Fruit fly (Drosophila melanogaster) whole organism, wandering third instar larva: ENCODE measurements around the gene Gr22d.

ENCODE experiments used
- CG32264 ChIP-seq: fragments of 200-800 bp; sonication (Bioruptor generic); optimal IDR thresholded peaks from 2 replicates; lab custom pipeline; 2016; ENCODE audit warnings: missing biosample characterization, missing genetic modification characterization
- CG9705 ChIP-seq: fragments of 200-800 bp; sonication (Bioruptor generic); optimal IDR thresholded peaks from 2 replicates; lab custom pipeline; 2018; ENCODE audit warnings: missing biosample characterization, mild to moderate bottlenecking, missing genetic modification characterization
- CrebA ChIP-seq: fragments of 200-800 bp; sonication (Bioruptor generic); optimal IDR thresholded peaks from 2 replicates; lab custom pipeline; 2016; ENCODE audit warnings: missing biosample characterization, mild to moderate bottlenecking, missing genetic modification characterization, borderline replicate concordance
- Dfd ChIP-seq: fragments of >200 bp; optimal IDR thresholded peaks from 2 replicates; lab custom pipeline; 2017; ENCODE audit warnings: missing biosample characterization, missing genetic modification characterization
- Dif ChIP-seq: fragments of 200-275, 200-300 bp; sonication (Bioruptor generic); optimal IDR thresholded peaks from 2 replicates; lab custom pipeline; 2018; ENCODE audit warnings: missing biosample characterization, missing genetic modification characterization; ENCODE audit not compliant: partially characterized antibody
- GATAd ChIP-seq: sonication (Bioruptor generic); optimal IDR thresholded peaks from 2 replicates; lab custom pipeline; 2016; ENCODE audit warnings: missing biosample characterization, missing genetic modification characterization
- Hnf4 ChIP-seq: fragments of 200-800 bp; sonication (Bioruptor generic); optimal IDR thresholded peaks from 2 replicates; lab custom pipeline; 2016; ENCODE audit warnings: missing biosample characterization, mild to moderate bottlenecking, missing genetic modification characterization
- Hr78 ChIP-seq: fragments of >200 bp; optimal IDR thresholded peaks from 2 replicates; lab custom pipeline; 2017; ENCODE audit warnings: missing biosample characterization, missing genetic modification characterization
- Hr83 ChIP-seq: fragments of 200-300 bp; sonication (Bioruptor generic); optimal IDR thresholded peaks from 2 replicates; lab custom pipeline; 2016; ENCODE audit warnings: missing biosample characterization, mild to moderate bottlenecking, missing genetic modification characterization, moderate library complexity; ENCODE audit not compliant: poor library complexity, severe bottlenecking
- Jra ChIP-seq: sonication (Bioruptor generic); optimal IDR thresholded peaks from 2 replicates; lab custom pipeline; 2016; ENCODE audit warnings: missing biosample characterization, missing genetic modification characterization
- Mio ChIP-seq: sonication (Bioruptor generic); optimal IDR thresholded peaks from 2 replicates; lab custom pipeline; 2016; ENCODE audit warnings: missing biosample characterization, missing genetic modification characterization
- N ChIP-seq: fragments of >200 bp; optimal IDR thresholded peaks from 2 replicates; lab custom pipeline; 2018; ENCODE audit warnings: missing biosample characterization, missing external identifiers, missing genetic modification characterization
- OdsH ChIP-seq: fragments of 200-800 bp; sonication (Bioruptor generic); optimal IDR thresholded peaks from 2 replicates; lab custom pipeline; 2016; ENCODE audit warnings: missing biosample characterization, mild to moderate bottlenecking, missing genetic modification characterization
- Rel ChIP-seq, 2 experiments: fragments of 200-800 bp; sonication (Bioruptor generic) in 1 of 2; optimal IDR thresholded peaks; 2 replicates in 1 of 2; 3 replicates in 1 of 2; lab custom pipeline; 2016 to 2019; ENCODE audit warnings: mild to moderate bottlenecking in 2 of 2, missing biosample characterization in 2 of 2, missing genetic modification characterization in 2 of 2, moderate library complexity in 1 of 2
- Sp1 ChIP-seq: fragments of 200-800 bp; sonication (Bioruptor generic); optimal IDR thresholded peaks from 3 replicates; lab custom pipeline; 2019; ENCODE audit warnings: missing biosample characterization, mild to moderate bottlenecking, missing genetic modification characterization, moderate library complexity
- Vsx2 ChIP-seq: fragments of 200-300, 225-300 bp; sonication (Bioruptor generic); optimal IDR thresholded peaks from 2 replicates; lab custom pipeline; 2018; ENCODE audit warnings: missing biosample characterization, missing genetic modification characterization; ENCODE audit not compliant: partially characterized antibody
- dl ChIP-seq, 2 experiments: fragments of 175-275, 200-275 bp in 1 of 2; fragments of 200-275 bp in 1 of 2; sonication (Bioruptor generic); optimal IDR thresholded peaks; lab custom pipeline; 2018; ENCODE audit warnings: mild to moderate bottlenecking in 2 of 2, missing biosample characterization in 2 of 2, missing genetic modification characterization in 2 of 2, moderate library complexity in 2 of 2; ENCODE audit not compliant: partially characterized antibody in 2 of 2, insufficient read depth in 1 of 2
- dsf ChIP-seq: sonication (Bioruptor generic); optimal IDR thresholded peaks from 2 replicates; lab custom pipeline; 2016; ENCODE audit warnings: missing biosample characterization, missing genetic modification characterization, borderline replicate concordance
- ey ChIP-seq: fragments of 200-800 bp; sonication (Bioruptor generic); optimal IDR thresholded peaks from 2 replicates; lab custom pipeline; 2016; ENCODE audit warnings: missing biosample characterization, missing genetic modification characterization
- foxo ChIP-seq, 2 experiments: fragments of 200-800 bp; sonication (Bioruptor generic); optimal IDR thresholded peaks; 2 replicates in 1 of 2; 3 replicates in 1 of 2; lab custom pipeline; 2016 to 2017; ENCODE audit warnings: missing biosample characterization in 2 of 2, missing genetic modification characterization in 2 of 2
- fru ChIP-seq: fragments of 200-800 bp; sonication (Bioruptor generic); optimal IDR thresholded peaks from 3 replicates; lab custom pipeline; 2016; ENCODE audit warnings: missing biosample characterization, mild to moderate bottlenecking, missing genetic modification characterization
- lola ChIP-seq: fragments of >200 bp; optimal IDR thresholded peaks from 2 replicates; lab custom pipeline; 2017; ENCODE audit warnings: missing biosample characterization, missing genetic modification characterization
- pan ChIP-seq: fragments of >200 bp; optimal IDR thresholded peaks from 2 replicates; lab custom pipeline; 2017
- psq ChIP-seq: fragments of 200-800 bp; sonication (Bioruptor generic); optimal IDR thresholded peaks from 3 replicates; lab custom pipeline; 2017; ENCODE audit warnings: missing biosample characterization, mild to moderate bottlenecking, missing genetic modification characterization, moderate library complexity
- rgr ChIP-seq: fragments of 200-800 bp; sonication (Bioruptor generic); optimal IDR thresholded peaks from 3 replicates; lab custom pipeline; 2016; ENCODE audit warnings: missing biosample characterization, mild to moderate bottlenecking, missing genetic modification characterization
- sage ChIP-seq: fragments of 200-800 bp; sonication (Bioruptor generic); optimal IDR thresholded peaks from 2 replicates; lab custom pipeline; 2016; ENCODE audit warnings: missing biosample characterization, mild to moderate bottlenecking, missing genetic modification characterization
- sv ChIP-seq: fragments of 200-800 bp; sonication (Bioruptor generic); optimal IDR thresholded peaks from 3 replicates; lab custom pipeline; 2016; ENCODE audit warnings: missing biosample characterization, missing genetic modification characterization
- tai ChIP-seq: sonication (Bioruptor generic); optimal IDR thresholded peaks from 2 replicates; lab custom pipeline; 2016; ENCODE audit warnings: missing biosample characterization, missing genetic modification characterization
- usp ChIP-seq: fragments of >200 bp; optimal IDR thresholded peaks from 2 replicates; lab custom pipeline; 2017; ENCODE audit warnings: missing biosample characterization, missing genetic modification characterization
- woc ChIP-seq: sonication (Bioruptor generic); optimal IDR thresholded peaks from 2 replicates; lab custom pipeline; 2016; ENCODE audit warnings: missing biosample characterization, mild to moderate bottlenecking, missing genetic modification characterization

Gene Gr22d

DNA sequence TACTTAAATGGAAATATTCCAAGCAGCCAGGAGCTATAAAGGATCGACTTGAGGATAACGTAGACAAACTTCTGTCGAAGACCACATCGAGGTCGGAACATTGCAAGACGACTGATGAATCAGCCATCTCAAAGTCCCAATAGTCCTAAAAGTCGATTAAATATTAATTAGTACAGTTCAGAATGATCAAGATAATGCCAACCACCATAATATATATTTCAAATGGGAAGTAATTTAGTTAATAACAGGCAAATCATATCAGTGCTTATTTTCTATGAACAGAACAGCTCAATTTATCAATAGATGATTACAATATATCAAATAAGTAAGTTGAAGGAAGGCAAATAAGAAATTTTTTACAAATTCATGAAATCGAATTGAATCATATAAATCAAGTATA is at the start of gene Gr22d:
Gr22d (minus strand) TSS at position 101 of the 400 bp plus-strand sequence.
- no peak for TF ChIP-seq Sp1
- TF ChIP-seq Vsx2 (GFP tag; lab: Kevin White, UChicago), result no peak
- TF ChIP-seq rgr, result no peak
- no peak for TF ChIP-seq Hr83 (GFP tag; lab: Kevin White, UChicago)
- TF ChIP-seq sage (GFP tag; lab: Kevin White, UChicago), result no peak
- TF ChIP-seq CG9705 (GFP tag; lab: Kevin White, UChicago), result no peak
- no peak for TF ChIP-seq dsf
- no peak for TF ChIP-seq Hr78
- no peak for TF ChIP-seq OdsH (GFP tag; lab: Kevin White, UChicago)
- TF ChIP-seq CG32264 (GFP tag; lab: Kevin White, UChicago), result no peak
- TF ChIP-seq Jra (GFP tag; lab: Kevin White, UChicago), result no peak
- TF ChIP-seq foxo (GFP tag; optimal IDR thresholded peaks at IDR 0.05; lab: Kevin White, UChicago), result no peak
- no peak for TF ChIP-seq Rel (GFP tag; optimal IDR thresholded peaks at IDR 0.05; lab: Kevin White, UChicago)
- no peak for TF ChIP-seq Rel (tag; optimal IDR thresholded peaks at IDR 0.05; lab: Kevin White, UChicago)
- no peak for TF ChIP-seq tai (GFP tag; lab: Kevin White, UChicago)
- TF ChIP-seq, all 38 proteins: peak for 0

DNA sequence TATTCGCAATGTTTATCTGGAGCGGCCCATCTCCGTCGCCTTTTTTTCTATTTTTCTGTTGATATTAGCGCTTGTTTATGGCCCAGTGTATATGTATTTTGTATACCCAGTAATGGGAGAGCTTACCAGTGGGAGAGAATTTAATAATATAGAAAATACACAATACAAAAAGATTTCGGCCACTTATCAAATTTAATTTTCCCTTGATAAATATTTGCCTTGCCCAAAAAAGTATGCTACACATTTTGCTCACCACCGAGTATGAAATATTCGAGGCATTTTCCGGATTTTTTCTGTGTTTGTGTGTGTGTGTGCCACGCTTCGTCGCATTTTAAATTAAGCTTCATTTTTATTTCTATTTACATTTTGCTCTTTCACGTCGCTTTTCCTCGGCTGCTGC is 48.9 kb upstream of the Gr22d start:
- no peak for TF ChIP-seq usp
- TF ChIP-seq ey (GFP tag; lab: Kevin White, UChicago), result no peak
- no peak for TF ChIP-seq lola (GFP tag; lab: Kevin White, UChicago)
- TF ChIP-seq Hnf4 (GFP tag; lab: Kevin White, UChicago), result no peak
- no peak for TF ChIP-seq rgr
- no peak for TF ChIP-seq dsf
- TF ChIP-seq Dif (GFP tag; lab: Kevin White, UChicago), result no peak
- TF ChIP-seq Dfd (GFP tag; lab: Kevin White, UChicago), result no peak

DNA sequence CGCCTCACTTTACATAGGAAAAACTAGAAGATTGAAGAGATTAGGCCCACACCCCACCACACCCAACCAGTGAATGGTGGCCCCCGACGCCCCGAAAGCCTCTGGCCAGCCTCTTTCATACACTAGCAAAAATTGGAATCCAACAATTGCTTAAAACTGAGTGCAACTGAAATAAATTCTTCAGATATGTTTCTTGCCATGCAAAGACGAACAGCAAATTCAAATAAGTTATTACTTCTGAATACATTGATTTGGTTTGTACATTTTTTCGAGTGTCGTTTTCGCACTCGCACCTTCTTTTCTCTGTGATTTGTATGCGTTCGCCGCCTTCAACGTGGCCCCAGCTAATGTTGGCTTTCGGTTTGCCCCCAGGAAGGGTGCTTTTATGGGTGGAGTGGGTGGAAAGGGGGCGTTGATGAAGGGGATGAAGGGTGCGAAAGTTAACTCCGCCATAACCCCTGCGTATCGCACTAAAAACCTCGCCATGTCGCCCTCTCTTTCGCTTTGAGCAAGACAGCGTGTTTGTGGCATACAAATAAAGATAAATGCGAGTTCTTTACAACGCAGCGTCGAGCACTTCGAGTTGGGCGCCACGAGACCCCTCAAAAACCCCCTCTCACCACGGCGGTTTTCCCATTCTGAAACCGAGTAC is 47.7 kb upstream of the Gr22d start:
- TF ChIP-seq Vsx2 (GFP tag; lab: Kevin White, UChicago), result no peak
- no peak for TF ChIP-seq sage (GFP tag; lab: Kevin White, UChicago)
- TF ChIP-seq Dfd (GFP tag; lab: Kevin White, UChicago), result no peak
- no peak for TF ChIP-seq dl (GFP tag; optimal IDR thresholded peaks at IDR 0.05; lab: Kevin White, UChicago; ENCODE audit: insufficient read depth in 1 of 2, partially characterized antibody in 2 of 2)
- TF ChIP-seq foxo (GFP tag; optimal IDR thresholded peaks at IDR 0.05; lab: Kevin White, UChicago), result no peak
- no peak for TF ChIP-seq dsf
- no peak for TF ChIP-seq tai (GFP tag; lab: Kevin White, UChicago)
- no peak for TF ChIP-seq OdsH (GFP tag; lab: Kevin White, UChicago)
- no peak for TF ChIP-seq Hr83 (GFP tag; lab: Kevin White, UChicago)
- no peak for TF ChIP-seq fru (GFP tag; lab: Kevin White, UChicago)
- TF ChIP-seq Dif (GFP tag; lab: Kevin White, UChicago), result no peak
- TF ChIP-seq Jra (GFP tag; lab: Kevin White, UChicago), result no peak
- TF ChIP-seq CG32264 (GFP tag; lab: Kevin White, UChicago), result no peak
- no peak for TF ChIP-seq psq (GFP tag; lab: Kevin White, UChicago)
- TF ChIP-seq CrebA (GFP tag; lab: Kevin White, UChicago), result no peak
- TF ChIP-seq usp, result no peak

DNA sequence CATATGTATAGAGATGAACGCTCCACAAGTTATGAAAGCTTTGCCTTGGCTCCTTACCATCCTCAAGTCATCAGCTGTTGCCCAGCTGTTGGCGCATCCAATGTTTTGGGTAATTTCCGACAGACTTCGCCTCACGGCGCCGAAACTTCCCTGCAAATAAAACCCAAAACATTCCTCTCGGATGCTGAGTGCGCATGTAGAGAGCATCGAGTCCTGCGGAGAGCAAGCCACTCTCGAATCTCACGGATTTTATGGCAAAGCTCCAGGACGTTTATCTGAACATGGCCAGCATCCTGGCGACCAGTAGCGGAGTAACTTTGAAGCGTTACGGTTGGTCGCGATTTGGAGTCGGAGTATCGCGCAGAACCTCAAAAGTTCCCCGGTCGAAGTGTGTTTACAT is 46.1 kb upstream of the Gr22d start, which contains the start of gene wry:
wry (plus strand) TSS at position 301 of the 400 bp plus-strand sequence.
- TF ChIP-seq GATAd (GFP tag; lab: Kevin White, UChicago), result no peak
- no peak for TF ChIP-seq Jra (GFP tag; lab: Kevin White, UChicago)
- TF ChIP-seq ey (GFP tag; lab: Kevin White, UChicago), result no peak
- no peak for TF ChIP-seq Hr83 (GFP tag; lab: Kevin White, UChicago)
- no peak for TF ChIP-seq N (GFP tag; lab: Kevin White, UChicago)
- no peak for TF ChIP-seq Hr78
- TF ChIP-seq rgr, result no peak
- no peak for TF ChIP-seq sage (GFP tag; lab: Kevin White, UChicago)
- no peak for TF ChIP-seq tai (GFP tag; lab: Kevin White, UChicago)
- no peak for TF ChIP-seq woc (GFP tag; lab: Kevin White, UChicago)
- TF ChIP-seq Rel (GFP tag; optimal IDR thresholded peaks at IDR 0.05; lab: Kevin White, UChicago), result no peak
- no peak for TF ChIP-seq Rel (tag; optimal IDR thresholded peaks at IDR 0.05; lab: Kevin White, UChicago)
- no peak for TF ChIP-seq Vsx2 (GFP tag; lab: Kevin White, UChicago)
- TF ChIP-seq Dif (GFP tag; lab: Kevin White, UChicago), result no peak
- TF ChIP-seq foxo (GFP tag; optimal IDR thresholded peaks at IDR 0.05; lab: Kevin White, UChicago), result no peak
- no peak for TF ChIP-seq Mio
- TF ChIP-seq Sp1, result no peak
- TF ChIP-seq sv (GFP tag; lab: Kevin White, UChicago), result no peak
- no peak for TF ChIP-seq pan (lab: Kevin White, UChicago)
- no peak for TF ChIP-seq CG9705 (GFP tag; lab: Kevin White, UChicago)
- TF ChIP-seq lola (GFP tag; lab: Kevin White, UChicago), result no peak
